Fruit fly (Drosophila melanogaster) whole organism, prepupa: ENCODE results near the gene dar1.

ENCODE experiments used
- CG10631 ChIP-seq: fragments of 200-800 bp; sonication (Bioruptor generic); optimal IDR thresholded peaks from 2 replicates; lab custom pipeline; 2016; ENCODE audit warnings: missing biosample characterization, missing genetic modification characterization
- CG10669 ChIP-seq: fragments of 200-800 bp; sonication (Bioruptor generic); optimal IDR thresholded peaks from 3 replicates; lab custom pipeline; 2018; ENCODE audit warnings: missing biosample characterization, mild to moderate bottlenecking, missing genetic modification characterization, moderate library complexity
- CG11294 ChIP-seq: fragments of 200-800 bp; sonication (Bioruptor generic); IDR thresholded peaks from 2 replicates; pipeline ENCODE4 v1.3.6; 2022; ENCODE audit warnings: missing biosample characterization, missing genetic modification characterization
- CG11902 ChIP-seq: fragments of 200-800 bp; sonication (Bioruptor generic); optimal IDR thresholded peaks from 3 replicates; lab custom pipeline; 2016; ENCODE audit warnings: missing biosample characterization, missing genetic modification characterization
- CG15336 ChIP-seq: fragments of 200-800 bp; sonication (Bioruptor generic); IDR thresholded peaks from 2 replicates; pipeline ENCODE4 v1.3.6; 2022; ENCODE audit warnings: missing biosample characterization, missing genetic modification characterization
- CG1621 ChIP-seq: fragments of 200-800 bp; sonication (Bioruptor generic); optimal IDR thresholded peaks from 3 replicates; lab custom pipeline; 2018; ENCODE audit warnings: missing biosample characterization, mild to moderate bottlenecking, missing genetic modification characterization
- CG16779 ChIP-seq: fragments of 200-800 bp; sonication (Bioruptor generic); optimal IDR thresholded peaks from 3 replicates; lab custom pipeline; 2017; ENCODE audit warnings: missing biosample characterization, mild to moderate bottlenecking, missing genetic modification characterization
- CG32006 ChIP-seq: fragments of 200-800 bp; sonication (Bioruptor generic); optimal IDR thresholded peaks from 3 replicates; lab custom pipeline; 2017; ENCODE audit warnings: missing biosample characterization, mild to moderate bottlenecking, missing genetic modification characterization
- CG4318 ChIP-seq: fragments of 200-800 bp; sonication (Bioruptor generic); optimal IDR thresholded peaks from 3 replicates; lab custom pipeline; 2017; ENCODE audit warnings: missing biosample characterization, mild to moderate bottlenecking, missing genetic modification characterization
- CG6163 ChIP-seq: fragments of 200-800 bp; sonication (Bioruptor generic); IDR thresholded peaks from 3 replicates; pipeline ENCODE4 v1.3.6; 2022; ENCODE audit warnings: missing biosample characterization, missing genetic modification characterization
- CG6276 ChIP-seq: fragments of 200-800 bp; sonication (Bioruptor generic); optimal IDR thresholded peaks from 2 replicates; lab custom pipeline; 2017; ENCODE audit warnings: missing biosample characterization, mild to moderate bottlenecking, missing genetic modification characterization
- CG6792 ChIP-seq: fragments of 200-800 bp; sonication (Bioruptor generic); optimal IDR thresholded peaks from 3 replicates; lab custom pipeline; 2016; ENCODE audit warnings: missing biosample characterization, missing genetic modification characterization
- CG6808 ChIP-seq: fragments of 200-800 bp; sonication (Bioruptor generic); optimal IDR thresholded peaks from 3 replicates; lab custom pipeline; 2017; ENCODE audit warnings: missing biosample characterization, missing genetic modification characterization, mild to moderate bottlenecking, moderate library complexity, missing genetic modification reagents
- CG7368 ChIP-seq: fragments of 200-800 bp; sonication (Bioruptor generic); optimal IDR thresholded peaks from 3 replicates; lab custom pipeline; 2016; ENCODE audit warnings: missing biosample characterization, missing genetic modification characterization
- CG8119 ChIP-seq: fragments of 200-800 bp; sonication (Bioruptor generic); IDR thresholded peaks from 3 replicates; pipeline ENCODE4 v1.3.6; 2022; ENCODE audit warnings: missing biosample characterization, missing genetic modification characterization
- CG8319 ChIP-seq: fragments of 200-800 bp; sonication (Bioruptor generic); optimal IDR thresholded peaks from 3 replicates; lab custom pipeline; 2016; ENCODE audit warnings: missing biosample characterization, missing genetic modification characterization
- CG8632 ChIP-seq: fragments of 200-800 bp; sonication (Bioruptor generic); optimal IDR thresholded peaks from 3 replicates; lab custom pipeline; 2016; ENCODE audit warnings: missing biosample characterization, missing genetic modification characterization
- CG9139 ChIP-seq: fragments of 200-800 bp; sonication (Bioruptor generic); optimal IDR thresholded peaks from 3 replicates; lab custom pipeline; 2017; ENCODE audit warnings: missing biosample characterization, mild to moderate bottlenecking, missing genetic modification characterization
- Eip78C ChIP-seq: fragments of 200-800 bp; sonication (Bioruptor generic); peaks from one replicate; lab custom pipeline; 2016; ENCODE audit warnings: missing biosample characterization, missing genetic modification characterization
- Ets96B ChIP-seq: fragments of 200-800 bp; optimal IDR thresholded peaks from 2 replicates; lab custom pipeline; 2019; ENCODE audit warnings: missing biosample characterization, mild to moderate bottlenecking, missing genetic modification characterization, moderate library complexity
- Gug ChIP-seq: fragments of 200-800 bp; sonication (Bioruptor generic); IDR thresholded peaks from 2 replicates; pipeline ENCODE4 v1.3.6; 2022; ENCODE audit warnings: missing biosample characterization, missing genetic modification characterization
- Hr38 ChIP-seq: sonication (Bioruptor generic); optimal IDR thresholded peaks from 2 replicates; lab custom pipeline; 2016; ENCODE audit warnings: missing biosample characterization, missing genetic modification characterization
- Hr4 ChIP-seq: fragments of 200-800 bp; sonication (Bioruptor generic); optimal IDR thresholded peaks from 3 replicates; lab custom pipeline; 2016; ENCODE audit warnings: missing biosample characterization, missing genetic modification characterization
- Lpt ChIP-seq: fragments of 200-800 bp; sonication (Bioruptor generic); optimal IDR thresholded peaks from 3 replicates; lab custom pipeline; 2016; ENCODE audit warnings: missing biosample characterization, missing genetic modification characterization
- Met ChIP-seq: fragments of 200-800 bp; sonication (Bioruptor generic); optimal IDR thresholded peaks from 3 replicates; lab custom pipeline; 2016; ENCODE audit warnings: missing biosample characterization, missing genetic modification characterization
- OdsH ChIP-seq: fragments of 200-800 bp; sonication (Bioruptor generic); optimal IDR thresholded peaks from 3 replicates; lab custom pipeline; 2016; ENCODE audit warnings: missing biosample characterization, missing genetic modification characterization
- Sox14 ChIP-seq: fragments of 200-800 bp; sonication (Bioruptor generic); optimal IDR thresholded peaks from 3 replicates; lab custom pipeline; 2016; ENCODE audit warnings: missing biosample characterization, missing genetic modification characterization
- Sox15 ChIP-seq: fragments of 200-800 bp; sonication (Bioruptor generic); optimal IDR thresholded peaks from 3 replicates; lab custom pipeline; 2016; ENCODE audit warnings: missing biosample characterization, missing genetic modification characterization
- achi ChIP-seq: fragments of 200-800 bp; sonication (Bioruptor generic); optimal IDR thresholded peaks from 3 replicates; lab custom pipeline; 2016; ENCODE audit warnings: missing biosample characterization, missing genetic modification characterization
- cyc ChIP-seq: fragments of 200-800 bp; sonication (Bioruptor generic); optimal IDR thresholded peaks from 3 replicates; lab custom pipeline; 2016; ENCODE audit warnings: missing biosample characterization, missing genetic modification characterization
- eg ChIP-seq: fragments of 200-800 bp; sonication (Bioruptor generic); IDR thresholded peaks from 3 replicates; pipeline ENCODE4 v1.3.6; 2022; ENCODE audit warnings: missing biosample characterization, missing genetic modification characterization
- esn ChIP-seq: fragments of 200-800 bp; sonication (Bioruptor generic); optimal IDR thresholded peaks from 2 replicates; lab custom pipeline; 2016; ENCODE audit warnings: missing biosample characterization, mild to moderate bottlenecking, missing genetic modification characterization, moderate library complexity
- fd59A ChIP-seq: fragments of 200-800 bp; sonication (Bioruptor generic); optimal IDR thresholded peaks from 2 replicates; lab custom pipeline; 2017; ENCODE audit warnings: missing biosample characterization, mild to moderate bottlenecking, missing genetic modification characterization, missing genetic modification reagents
- fd85E ChIP-seq: fragments of 200-800 bp; sonication (Bioruptor generic); optimal IDR thresholded peaks from 3 replicates; lab custom pipeline; 2016; ENCODE audit warnings: missing biosample characterization, missing genetic modification characterization
- pdm3 ChIP-seq: fragments of 200-800 bp; sonication (Bioruptor generic); optimal IDR thresholded peaks from 3 replicates; lab custom pipeline; 2016; ENCODE audit warnings: missing biosample characterization, missing genetic modification characterization
- salr ChIP-seq, 2 experiments: fragments of 200-800 bp; sonication (Bioruptor generic); optimal IDR thresholded peaks; 3 replicates each; lab custom pipeline; 2016 to 2018; ENCODE audit warnings: missing biosample characterization in 2 of 2, missing genetic modification characterization in 2 of 2, mild to moderate bottlenecking in 1 of 2
- spab ChIP-seq: fragments of 200-800 bp; sonication (Bioruptor generic); optimal IDR thresholded peaks from 2 replicates; lab custom pipeline; 2017; ENCODE audit warnings: missing biosample characterization, mild to moderate bottlenecking, missing genetic modification characterization, missing genetic modification reagents
- svp ChIP-seq: fragments of 200-800 bp; sonication (Bioruptor generic); peaks from one replicate; lab custom pipeline; 2016; ENCODE audit warnings: missing biosample characterization, missing genetic modification characterization

The dar1 gene

DNA sequence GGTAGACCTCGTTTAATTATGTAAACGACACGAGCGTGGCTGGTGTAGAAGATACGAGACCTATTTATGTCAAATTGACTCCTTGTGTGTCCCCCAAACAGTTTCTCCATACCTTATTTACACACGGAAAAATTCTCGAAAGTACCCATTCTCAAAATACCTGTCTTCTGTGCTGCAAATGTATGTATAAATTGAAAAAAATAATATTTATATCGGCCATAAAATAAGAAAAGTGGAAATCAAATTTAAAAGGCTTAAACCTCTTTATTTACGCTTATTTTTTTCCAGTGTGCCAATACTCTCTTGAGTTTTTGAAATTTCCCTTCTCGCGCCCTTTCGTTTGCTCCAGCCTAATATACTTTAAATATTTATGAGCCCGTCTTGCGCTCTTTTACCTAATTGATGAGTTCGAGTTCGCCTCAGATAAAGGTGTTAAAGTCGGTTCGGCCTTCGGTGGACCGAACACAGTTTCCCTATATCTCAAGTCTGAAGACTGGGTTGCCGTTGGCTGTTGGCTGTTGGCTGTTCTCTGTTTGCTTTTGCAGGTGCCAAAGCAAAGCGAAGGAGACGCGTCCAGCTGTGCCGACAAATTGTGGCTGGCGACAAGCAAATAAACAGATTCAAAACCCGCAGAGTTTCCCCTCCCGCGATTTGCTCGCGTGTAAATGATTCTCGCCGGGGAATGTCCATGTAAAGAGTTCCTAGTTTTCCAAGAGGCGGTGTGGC lies 12.6 kb downstream of the dar1 start (continued):
- TF ChIP-seq pdm3 (peak; percentile 37), CG16779 (tag; lab: Kevin White, UChicago) (no peak), fd85E (no peak), CG10669 (GFP tag; lab: Kevin White, UChicago) (no peak), CG8319 (GFP tag; lab: Kevin White, UChicago) (no peak), CG1621 (tag; lab: Kevin White, UChicago) (no peak), CG11902 (GFP tag; lab: Kevin White, UChicago) (no peak), CG6163 (peak; percentile 41; the same call in 2 of the 3 replicates), esn (GFP tag; lab: Kevin White, UChicago) (peak; percentile 52), CG32006 (GFP tag; lab: Kevin White, UChicago) (peak; percentile 28), Sox15 (peak; percentile 1), CG6808 (GFP tag; lab: Kevin White, UChicago) (no peak), CG8632 (GFP tag; lab: Kevin White, UChicago) (peak; percentile 32), Met (peak; percentile 52)

- peak; percentile 24 for TF ChIP-seq achi
- TF ChIP-seq Hr4 (GFP tag; lab: Kevin White, UChicago), result peak; percentile 33
- peak; percentile 58; the same call in 2 of the 3 replicates for TF ChIP-seq CG8119 (GFP tag; lab: Robert Waterston, UW)
- no peak for TF ChIP-seq CG6808 (GFP tag; lab: Kevin White, UChicago)
- peak; percentile 12; the same call in 1 of the 3 replicates for TF ChIP-seq eg (GFP tag; lab: Robert Waterston, UW)
- no peak for TF ChIP-seq CG7368 (GFP tag; lab: Kevin White, UChicago)
- TF ChIP-seq cyc (GFP tag; lab: Kevin White, UChicago), result no peak
- no peak for TF ChIP-seq CG6792 (GFP tag; lab: Kevin White, UChicago)
- peak in 1 of 2 experiments; percentile 34 for TF ChIP-seq salr (GFP tag; optimal IDR thresholded peaks at IDR 0.05; lab: Kevin White, UChicago)
- TF ChIP-seq CG4318 (GFP tag; lab: Kevin White, UChicago), result peak; percentile 36
- TF ChIP-seq CG32006 (GFP tag; lab: Kevin White, UChicago), result peak; percentile 59
- TF ChIP-seq pdm3, result peak; percentile 11
- TF ChIP-seq spab (GFP tag; lab: Kevin White, UChicago), result peak; percentile 2
- TF ChIP-seq fd59A (GFP tag; lab: Kevin White, UChicago), result peak; percentile 17
- TF ChIP-seq Eip78C (GFP tag; lab: Kevin White, UChicago), result peak; percentile 74
- TF ChIP-seq OdsH (GFP tag; lab: Kevin White, UChicago), result peak; percentile 12
- peak; percentile 54 for TF ChIP-seq CG6276 (GFP tag; lab: Kevin White, UChicago)
- TF ChIP-seq CG8319 (GFP tag; lab: Kevin White, UChicago), result no peak
- no peak for TF ChIP-seq CG11294 (GFP tag; lab: Robert Waterston, UW)
- peak; percentile 24 for TF ChIP-seq Sox14
- peak; percentile 51; the same call in 1 of the 2 replicates for TF ChIP-seq CG15336 (GFP tag; lab: Robert Waterston, UW)
- TF ChIP-seq Ets96B (tag; lab: Kevin White, UChicago), result peak; percentile 29
- TF ChIP-seq svp (GFP tag; lab: Kevin White, UChicago), result no peak
These were observed 13.2 kb downstream of the dar1 start for dm6 chr3L:3639324-3639723.

DNA sequence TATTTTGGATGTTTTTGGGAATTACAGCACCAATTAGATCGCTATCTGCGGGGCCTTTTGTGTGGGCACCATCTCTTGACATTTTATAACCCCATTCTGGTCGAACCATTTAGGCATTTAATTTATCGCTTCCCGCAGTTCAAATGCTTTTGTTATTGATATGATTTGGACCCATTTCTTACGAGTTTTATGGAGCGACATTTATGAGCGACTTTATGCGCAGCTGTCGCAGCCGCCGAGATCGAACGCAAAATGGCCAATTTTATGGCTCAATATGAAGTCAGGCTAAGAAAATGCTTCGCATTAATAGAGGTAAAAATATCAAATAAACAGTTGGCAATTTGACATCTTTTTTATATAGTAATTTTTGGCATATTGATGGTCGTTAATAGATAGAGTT lies 14.8 kb downstream of the dar1 start:
- no peak for TF ChIP-seq spab (GFP tag; lab: Kevin White, UChicago)
- TF ChIP-seq CG9139, result no peak
- TF ChIP-seq CG32006 (GFP tag; lab: Kevin White, UChicago), result no peak
- TF ChIP-seq CG10631 (GFP tag; lab: Kevin White, UChicago), result no peak
- TF ChIP-seq CG6163, result no peak
- no peak for TF ChIP-seq Gug (GFP tag; lab: Robert Waterston, UW)
- TF ChIP-seq Met, result no peak
- no peak for TF ChIP-seq Lpt (GFP tag; lab: Kevin White, UChicago)
- no peak for TF ChIP-seq Hr38 (GFP tag; lab: Kevin White, UChicago)
- no peak for TF ChIP-seq eg (GFP tag; lab: Robert Waterston, UW)
- no peak for TF ChIP-seq CG6276 (GFP tag; lab: Kevin White, UChicago)
